Worm (Caenorhabditis elegans) whole organism, L4 larva: ENCODE results near the gene kin-9.
A peak's percentile ranks its signal among the peaks of the same experiment; 100 is the strongest.

Experiments
- F26F4.8 ChIP-seq: fragments of 200-800 bp; sonication (Bioruptor generic); conservative IDR thresholded peaks from 2 replicates; pipeline ENCODE4 v1.3.6; 2022; ENCODE audit warnings: missing genetic modification characterization, missing compliant biosample characterization
- R02D3.7 ChIP-seq: fragments of 150-350 bp; sonication (generic microtip); optimal IDR thresholded peaks from 3 replicates; lab custom pipeline; 2014; ENCODE audit warnings: missing biosample characterization, missing genetic modification characterization
- T20F7.1 ChIP-seq: fragments of 200-800 bp; sonication (Bioruptor generic); optimal IDR thresholded peaks from 2 replicates; lab custom pipeline; 2018; ENCODE audit warnings: mild to moderate bottlenecking, missing genetic modification characterization, missing compliant biosample characterization
- T26A8.4 ChIP-seq: fragments of 200-800 bp; sonication (Bioruptor generic); IDR thresholded peaks from 2 replicates; pipeline ENCODE4 v1.3.6; 2022; ENCODE audit warnings: missing genetic modification characterization, missing compliant biosample characterization
- Y105C5A.15 ChIP-seq: fragments of 200-800 bp; sonication (Bioruptor generic); IDR thresholded peaks from 2 replicates; pipeline ENCODE4 v1.3.6; 2022; ENCODE audit warnings: missing genetic modification characterization, missing compliant biosample characterization
- Y75B8A.6 ChIP-seq: fragments of 200-800 bp; sonication (Bioruptor generic); IDR thresholded peaks from 2 replicates; pipeline ENCODE4 v1.3.6; 2022; ENCODE audit warnings: missing genetic modification reagents, missing genetic modification characterization, missing compliant biosample characterization
- ZK337.2 ChIP-seq: fragments of 200-800 bp; sonication (Bioruptor generic); IDR thresholded peaks from 2 replicates; pipeline ENCODE4 v1.3.6; 2022; ENCODE audit warnings: missing genetic modification reagents, missing genetic modification characterization, missing compliant biosample characterization
- aha-1 ChIP-seq: fragments of 150-350 bp; peaks from one replicate; lab custom pipeline; 2014; ENCODE audit warnings: missing biosample characterization, missing genetic modification characterization
- arid-1 ChIP-seq: fragments of 200-800 bp; sonication (Bioruptor generic); conservative IDR thresholded peaks from 2 replicates; pipeline ENCODE4 v1.3.6; 2022; ENCODE audit warnings: missing genetic modification reagents, missing genetic modification characterization, missing compliant biosample characterization
- ceh-20 ChIP-seq: fragments of 200-800 bp; sonication (Bioruptor generic); IDR thresholded peaks from 2 replicates; pipeline ENCODE4 v1.3.6; 2022; ENCODE audit warnings: missing genetic modification reagents, missing genetic modification characterization, missing compliant biosample characterization
- ceh-32 ChIP-seq: sonication (generic microtip); optimal IDR thresholded peaks from 2 replicates; lab custom pipeline; 2016; ENCODE audit warnings: mild to moderate bottlenecking, missing genetic modification characterization, missing compliant biosample characterization; ENCODE audit not compliant: poor library complexity
- ceh-44 ChIP-seq: fragments of 200-800 bp; sonication (Bioruptor generic); IDR thresholded peaks from 2 replicates; pipeline ENCODE4 v1.3.6; 2022; ENCODE audit warnings: missing genetic modification reagents, missing genetic modification characterization, missing compliant biosample characterization
- ceh-62 ChIP-seq: sonication (generic microtip); optimal IDR thresholded peaks from 2 replicates; lab custom pipeline; 2017; ENCODE audit warnings: missing biosample characterization, missing genetic modification characterization
- ctbp-1 ChIP-seq: fragments of 200-800 bp; sonication (Bioruptor generic); IDR thresholded peaks from 2 replicates; pipeline ENCODE4 v1.3.6; 2022; ENCODE audit warnings: missing genetic modification reagents, missing genetic modification characterization, missing compliant biosample characterization
- daf-16 ChIP-seq, 3 experiments: sonication (generic microtip); optimal IDR thresholded peaks; 2 replicates each; lab custom pipeline; 2016 to 2017; ENCODE audit warnings: missing genetic modification characterization in 3 of 3, missing genetic modification reagents in 3 of 3, mild to moderate bottlenecking in 2 of 3, missing compliant biosample characterization in 2 of 3, missing biosample characterization in 1 of 3, moderate library complexity in 1 of 3
- daf-8 ChIP-seq: fragments of 200-800 bp; sonication (Bioruptor generic); IDR thresholded peaks from 2 replicates; pipeline ENCODE4 v1.3.6; 2022; ENCODE audit warnings: missing genetic modification characterization, missing compliant biosample characterization
- dve-1 ChIP-seq: sonication (generic microtip); optimal IDR thresholded peaks from 2 replicates; lab custom pipeline; 2017; ENCODE audit warnings: antibody characterized with exemption, mild to moderate bottlenecking, missing genetic modification characterization, missing compliant biosample characterization; ENCODE audit not compliant: insufficient read depth
- fkh-10 ChIP-seq: fragments of 150-350 bp; optimal IDR thresholded peaks from 2 replicates; lab custom pipeline; 2014; ENCODE audit warnings: missing biosample characterization, missing genetic modification reagents, missing genetic modification characterization
- hlh-11 ChIP-seq: fragments of 200-800 bp; sonication (Bioruptor generic); optimal IDR thresholded peaks from 2 replicates; lab custom pipeline; 2018; ENCODE audit warnings: mild to moderate bottlenecking, missing genetic modification characterization, missing compliant biosample characterization
- hmg-1.1 ChIP-seq: fragments of 200-800 bp; sonication (Bioruptor generic); IDR thresholded peaks from 2 replicates; pipeline ENCODE4 v1.3.6; 2022; ENCODE audit warnings: missing genetic modification reagents, missing genetic modification characterization, missing compliant biosample characterization
- lim-7 ChIP-seq: fragments of 200-800 bp; sonication (Bioruptor generic); IDR thresholded peaks from 2 replicates; pipeline ENCODE4 v1.3.6; 2022; ENCODE audit warnings: missing genetic modification characterization, missing compliant biosample characterization
- lin-38 ChIP-seq: fragments of 200-800 bp; sonication (Bioruptor generic); IDR thresholded peaks from 2 replicates; pipeline ENCODE4 v1.3.6; 2022; ENCODE audit warnings: missing genetic modification reagents, missing genetic modification characterization, missing compliant biosample characterization
- lin-39 ChIP-seq: fragments of 150-350 bp; optimal IDR thresholded peaks from 2 replicates; lab custom pipeline; 2014; ENCODE audit warnings: missing biosample characterization, missing genetic modification reagents, missing genetic modification characterization
- mdl-1 ChIP-seq, 2 experiments: fragments of 150-350 bp in 1 of 2; sonication (generic microtip) in 1 of 2; optimal IDR thresholded peaks; 2 replicates each; lab custom pipeline; 2014 to 2017; ENCODE audit warnings: missing biosample characterization in 2 of 2, missing genetic modification characterization in 2 of 2
- nhr-10 ChIP-seq: fragments of 150-350 bp; optimal IDR thresholded peaks from 2 replicates; lab custom pipeline; 2014; ENCODE audit warnings: missing biosample characterization, missing genetic modification characterization
- nhr-111 ChIP-seq: fragments of 200-800 bp; sonication (Bioruptor generic); optimal IDR thresholded peaks from 2 replicates; lab custom pipeline; 2018; ENCODE audit warnings: mild to moderate bottlenecking, missing genetic modification characterization, missing compliant biosample characterization
- nhr-237 ChIP-seq: sonication (generic microtip); optimal IDR thresholded peaks from 2 replicates; lab custom pipeline; 2017; ENCODE audit warnings: missing biosample characterization, missing genetic modification characterization
- nhr-25 ChIP-seq: sonication (generic microtip); optimal IDR thresholded peaks from 2 replicates; lab custom pipeline; 2017; ENCODE audit warnings: missing genetic modification characterization, mild to moderate bottlenecking, missing compliant biosample characterization, antibody characterized with exemption, moderate library complexity, borderline replicate concordance; ENCODE audit not compliant: insufficient read depth
- nhr-28 ChIP-seq: fragments of 150-350 bp; optimal IDR thresholded peaks from 2 replicates; lab custom pipeline; 2014; ENCODE audit warnings: missing biosample characterization, missing genetic modification characterization
- nhr-41 ChIP-seq: fragments of 200-800 bp; sonication (Bioruptor generic); IDR thresholded peaks from 2 replicates; pipeline ENCODE4 v1.3.6; 2022; ENCODE audit warnings: missing genetic modification reagents, missing genetic modification characterization, missing compliant biosample characterization
- nhr-48 ChIP-seq: sonication (generic microtip); optimal IDR thresholded peaks from 2 replicates; lab custom pipeline; 2016; ENCODE audit warnings: mild to moderate bottlenecking, missing genetic modification characterization, missing compliant biosample characterization
- nhr-6 ChIP-seq: fragments of 150-350 bp; optimal IDR thresholded peaks from 2 replicates; lab custom pipeline; 2014; ENCODE audit warnings: missing biosample characterization, missing genetic modification characterization
- nhr-76 ChIP-seq: fragments of 150-350 bp; optimal IDR thresholded peaks from 2 replicates; lab custom pipeline; 2014; ENCODE audit warnings: missing biosample characterization, missing genetic modification characterization
- pqm-1 ChIP-seq: sonication (generic microtip); optimal IDR thresholded peaks from 2 replicates; lab custom pipeline; 2017; ENCODE audit warnings: missing biosample characterization, missing genetic modification characterization
- saeg-2 ChIP-seq: fragments of 200-800 bp; sonication (Bioruptor generic); IDR thresholded peaks from 2 replicates; pipeline ENCODE4 v1.3.6; 2022; ENCODE audit warnings: missing genetic modification reagents, missing genetic modification characterization, missing compliant biosample characterization
- set-16 ChIP-seq: fragments of 200-800 bp; sonication (Bioruptor generic); IDR thresholded peaks from 2 replicates; pipeline ENCODE4 v1.3.6; 2022; ENCODE audit warnings: missing genetic modification reagents, missing genetic modification characterization, missing compliant biosample characterization
- snpc-4 ChIP-seq: fragments of 150-350 bp; optimal IDR thresholded peaks from 2 replicates; lab custom pipeline; 2014; ENCODE audit warnings: missing biosample characterization, missing genetic modification characterization
- spr-1 ChIP-seq: sonication (generic microtip); optimal IDR thresholded peaks from 2 replicates; lab custom pipeline; 2016; ENCODE audit warnings: mild to moderate bottlenecking, missing genetic modification characterization, missing compliant biosample characterization
- spr-3 ChIP-seq: fragments of 200-800 bp; sonication (Bioruptor generic); optimal IDR thresholded peaks from 2 replicates; lab custom pipeline; 2018; ENCODE audit warnings: mild to moderate bottlenecking, missing genetic modification characterization, missing compliant biosample characterization
- tag-97 ChIP-seq: fragments of 200-800 bp; sonication (Bioruptor generic); IDR thresholded peaks from 2 replicates; pipeline ENCODE4 v1.3.6; 2022; ENCODE audit warnings: missing genetic modification characterization, missing compliant biosample characterization
- unc-130 ChIP-seq: sonication (generic microtip); optimal IDR thresholded peaks from 2 replicates; lab custom pipeline; 2016; ENCODE audit warnings: missing genetic modification reagents, missing genetic modification characterization, missing compliant biosample characterization
- unc-62 ChIP-seq, 3 experiments: fragments of 150-350 bp in 1 of 3; sonication (generic microtip); optimal IDR thresholded peaks in 2 of 3; peaks in 1 of 3; 1 replicate in 1 of 3; 2 replicates in 2 of 3; lab custom pipeline; 2014 to 2017; ENCODE audit warnings: missing biosample characterization in 3 of 3, missing genetic modification characterization in 3 of 3, missing genetic modification reagents in 3 of 3, missing genotype in 1 of 3
- zfp-2 ChIP-seq: sonication (generic microtip); optimal IDR thresholded peaks from 2 replicates; lab custom pipeline; 2016; ENCODE audit warnings: mild to moderate bottlenecking, missing genetic modification characterization, missing compliant biosample characterization
- zfp-3 ChIP-seq: fragments of 200-800 bp; sonication (Bioruptor generic); conservative IDR thresholded peaks from 2 replicates; pipeline ENCODE4 v1.3.6; 2022; ENCODE audit warnings: missing genetic modification reagents, missing genetic modification characterization, missing compliant biosample characterization
- zip-11 ChIP-seq: fragments of 200-800 bp; sonication (Bioruptor generic); IDR thresholded peaks from 2 replicates; pipeline ENCODE4 v1.3.6; 2022; ENCODE audit warnings: missing genetic modification characterization, missing compliant biosample characterization
- zip-2 ChIP-seq: fragments of 150-350 bp; optimal IDR thresholded peaks from 2 replicates; lab custom pipeline; 2014; ENCODE audit warnings: missing biosample characterization, missing genetic modification characterization
- ztf-7 ChIP-seq: fragments of 150-350 bp; optimal IDR thresholded peaks from 2 replicates; lab custom pipeline; 2014; ENCODE audit warnings: missing biosample characterization, missing genetic modification characterization

kin-9 gene

DNA sequence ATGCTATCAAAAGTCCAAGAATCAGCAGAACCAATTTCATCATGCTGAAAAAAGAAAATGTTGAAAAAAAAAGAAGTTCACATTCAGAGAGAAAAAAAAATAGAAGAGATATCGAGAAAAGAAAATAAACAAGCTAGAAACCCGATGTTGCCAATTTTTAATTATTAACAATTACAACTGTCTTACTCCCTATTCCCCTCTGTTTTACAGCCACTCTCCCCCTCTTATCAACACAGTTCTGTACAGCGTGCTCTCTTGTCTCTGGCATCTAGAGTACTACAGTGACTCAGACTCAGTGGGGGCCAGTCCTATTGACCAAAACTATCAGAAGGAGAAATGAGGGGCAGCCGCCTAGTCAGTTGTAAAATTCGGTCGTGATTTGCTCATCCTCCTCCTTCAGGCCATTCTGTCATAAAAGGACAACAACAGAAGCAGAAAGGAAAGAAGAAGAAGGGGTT, 39.9 kb upstream of the kin-9 start, which contains the start of gene wrk-1:
Gene wrk-1 (minus strand): TSS at position 51 of the 458 bp plus-strand sequence.
- TF ChIP-seq zfp-3 (GFP tag; lab: Robert Waterston, UW) (no peak), pqm-1 (peak; percentile 43), daf-16 (GFP tag; optimal IDR thresholded peaks at IDR 0.05; lab: Kevin White, UChicago) (no peak), daf-16 (tag; optimal IDR thresholded peaks at IDR 0.05; lab: Kevin White, UChicago) (peak; percentile 35), R02D3.7 (tag; lab: Kevin White, UChicago) (no peak), nhr-28 (no peak), hmg-1.1 (no peak), T26A8.4 (no peak; the same call in 1 of the 2 replicates), Y75B8A.6 (GFP tag; lab: Robert Waterston, UW) (no peak), mdl-1 (tag; optimal IDR thresholded peaks at IDR 0.05; lab: Kevin White, UChicago) (no peak), zip-11 (no peak), ceh-32 (tag; lab: Kevin White, UChicago) (no peak), Y105C5A.15 (no peak), spr-3 (no peak), lin-38 (no peak), nhr-10 (no peak), daf-8 (no peak), T20F7.1 (GFP tag; lab: Kevin White, UChicago) (no peak), zip-2 (tag; lab: Kevin White, UChicago) (no peak), ceh-20 (GFP tag; lab: Robert Waterston, UW) (no peak), lin-39 (no peak), arid-1 (no peak), tag-97 (GFP tag; lab: Robert Waterston, UW) (no peak), unc-62 (GFP tag; optimal IDR thresholded peaks at IDR 0.05 in 1 of 2; lab: Kevin White, UChicago) (peak in 1 of 2 experiments; percentile 93), unc-62 (tag; optimal IDR thresholded peaks at IDR 0.05; lab: Kevin White, UChicago) (no peak), nhr-25 (tag; lab: Kevin White, UChicago) (no peak), saeg-2 (GFP tag; lab: Robert Waterston, UW) (no peak), aha-1 (tag; lab: Kevin White, UChicago) (no peak), zfp-2 (tag; lab: Kevin White, UChicago) (no peak), unc-130 (GFP tag; lab: Kevin White, UChicago) (no peak), snpc-4 (tag; lab: Kevin White, UChicago) (no peak), ceh-44 (no peak), set-16 (GFP tag; lab: Robert Waterston, UW) (no peak), hlh-11 (peak; percentile 27), F26F4.8 (GFP tag; lab: Robert Waterston, UW) (no peak), ceh-62 (tag; lab: Kevin White, UChicago) (no peak), spr-1 (no peak), dve-1 (peak; percentile 43), nhr-76 (tag; lab: Kevin White, UChicago) (no peak), nhr-41 (GFP tag; lab: Robert Waterston, UW) (no peak), nhr-48 (tag; lab: Kevin White, UChicago) (no peak), nhr-237 (tag; lab: Kevin White, UChicago) (no peak)

DNA sequence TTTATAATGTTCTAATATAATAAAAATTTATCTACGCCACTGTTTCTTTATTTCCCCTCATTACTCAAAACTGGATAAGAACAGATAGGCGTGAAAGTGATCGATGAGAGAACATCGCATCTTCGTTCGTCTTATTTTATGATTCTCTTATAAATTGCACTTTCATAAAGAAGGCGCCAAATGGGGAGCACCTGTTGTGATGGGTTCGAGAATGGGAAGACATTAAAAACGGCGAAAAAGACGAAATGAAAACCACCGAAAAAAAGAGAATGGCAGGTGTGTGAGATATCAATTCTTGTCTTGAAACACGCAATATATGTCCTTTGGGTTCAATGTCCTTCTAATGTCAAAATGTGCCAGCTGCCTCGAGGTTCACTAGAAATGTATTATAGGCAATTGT, 38.2 kb upstream of the kin-9 start:
- TF ChIP-seq ztf-7 (no peak), aha-1 (tag; lab: Kevin White, UChicago) (no peak), dve-1 (no peak), lim-7 (GFP tag; lab: Robert Waterston, UW) (no peak), nhr-111 (GFP tag; lab: Kevin White, UChicago) (no peak), spr-1 (no peak), ctbp-1 (GFP tag; lab: Robert Waterston, UW) (no peak), fkh-10 (no peak), nhr-41 (GFP tag; lab: Robert Waterston, UW) (no peak), nhr-76 (tag; lab: Kevin White, UChicago) (no peak), ceh-20 (GFP tag; lab: Robert Waterston, UW) (no peak), nhr-6 (tag; lab: Kevin White, UChicago) (no peak), ZK337.2 (GFP tag; lab: Robert Waterston, UW) (no peak), daf-8 (no peak)
